Worm (Caenorhabditis elegans): ENCODE measurements around the gene cyp-33C12.

Gene cyp-33C12

DNA sequence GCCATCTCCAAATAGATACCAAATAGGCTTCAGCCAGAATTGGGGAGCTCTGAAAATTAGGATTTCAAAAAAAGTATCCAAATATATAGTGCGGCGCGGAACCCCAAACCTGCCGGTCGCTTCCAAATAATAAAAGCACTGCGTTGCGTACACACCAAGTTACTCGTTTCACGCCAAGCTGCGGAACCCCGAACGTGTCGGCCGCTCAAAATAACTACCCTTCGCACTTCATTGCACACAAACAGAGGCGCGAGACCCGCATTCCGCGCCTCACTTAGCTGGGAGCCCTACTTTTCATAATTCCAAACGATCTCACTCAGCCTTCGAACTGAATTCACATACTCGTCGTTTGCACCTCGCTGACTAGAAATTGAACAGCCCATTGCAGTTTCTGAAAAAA lies 4.6 kb downstream of the cyp-33C12 start:
- TF ChIP-seq drap-1 (GFP tag; optimal IDR thresholded peaks at IDR 0.05) (no peak), lin-13 (tag; optimal IDR thresholded peaks at IDR 0.05) (no peak), ces-1 (GFP tag; optimal IDR thresholded peaks at IDR 0.05) (no peak), ceh-43 (GFP tag; optimal IDR thresholded peaks at IDR 0.05) (no peak)

DNA sequence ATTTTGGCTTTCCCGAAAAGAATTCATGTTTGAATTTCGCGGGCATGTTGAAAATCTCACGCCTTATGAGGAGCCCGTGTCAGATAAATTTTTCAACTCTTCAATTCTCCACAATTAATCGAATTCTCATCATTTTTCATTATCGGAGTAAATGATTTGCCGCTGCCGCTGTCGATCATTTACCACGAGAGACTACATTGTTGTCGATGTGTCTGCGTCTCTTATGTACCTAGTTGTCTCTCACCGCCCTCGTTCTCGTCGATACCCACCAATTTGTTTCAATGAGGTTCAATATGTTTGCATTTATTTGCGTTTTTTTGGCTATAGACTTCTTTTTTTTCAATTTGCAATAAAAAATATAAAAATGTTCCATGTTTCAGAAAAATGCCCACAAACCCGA lies 12.1 kb downstream of the cyp-33C12 start, which contains the start of gene nhr-13:
TSS of gene nhr-13 (plus strand) at position 369 of the 400 bp plus-strand sequence.
- TF ChIP-seq blmp-1 (tag; optimal IDR thresholded peaks at IDR 0.05) (no peak), flh-1 (GFP tag; optimal IDR thresholded peaks at IDR 0.05) (no peak), snpc-4 (tag; optimal IDR thresholded peaks at IDR 0.05) (no peak), elt-1 (tag; optimal IDR thresholded peaks at IDR 0.05; ENCODE audit: borderline replicate concordance, insufficient read depth) (no peak), M03D4.4 (tag; optimal IDR thresholded peaks at IDR 0.05) (no peak), sem-2 (GFP tag; optimal IDR thresholded peaks at IDR 0.05) (no peak), lin-32 (GFP tag; optimal IDR thresholded peaks at IDR 0.05) (no peak), unc-62 (GFP tag; optimal IDR thresholded peaks at IDR 0.05) (no peak), nhr-2 (tag; optimal IDR thresholded peaks at IDR 0.05) (no peak), lsy-2 (tag; optimal IDR thresholded peaks at IDR 0.05) (no peak), ceh-43 (GFP tag; optimal IDR thresholded peaks at IDR 0.05) (no peak), ceh-39 (tag; optimal IDR thresholded peaks at IDR 0.05) (no peak), ceh-83 (GFP tag; optimal IDR thresholded peaks at IDR 0.05) (no peak), mab-5 (tag; optimal IDR thresholded peaks at IDR 0.05) (no peak)

DNA sequence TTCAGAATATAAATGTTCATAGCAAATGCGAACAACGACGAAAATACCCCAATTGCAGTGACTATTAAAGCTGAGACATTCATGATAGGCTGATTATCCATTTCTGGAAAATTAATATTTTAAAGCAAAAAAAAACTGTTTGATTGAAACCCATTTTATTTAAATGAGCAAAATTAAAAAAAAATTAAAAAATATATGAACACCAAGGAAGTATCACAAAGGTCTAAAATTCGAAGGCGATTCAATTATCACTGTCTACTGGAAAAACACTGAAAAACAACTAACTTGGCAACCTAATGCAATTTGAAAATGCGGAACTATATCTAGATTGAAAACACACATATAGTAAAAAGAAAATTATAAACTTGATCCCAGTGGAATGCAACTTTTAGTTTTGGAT lies 13.1 kb downstream of the cyp-33C12 start, which contains the start of gene srbc-42:
TSS of gene srbc-42 (minus strand) at position 101 of the 400 bp plus-strand sequence.
- TF ChIP-seq drap-1 (GFP tag; optimal IDR thresholded peaks at IDR 0.05), result no peak
- no peak for TF ChIP-seq ztf-11 (tag; optimal IDR thresholded peaks at IDR 0.05)
- TF ChIP-seq bed-3 (GFP tag; optimal IDR thresholded peaks at IDR 0.05), result no peak
- no peak for TF ChIP-seq ceh-83 (GFP tag; optimal IDR thresholded peaks at IDR 0.05)
- TF ChIP-seq unc-120 (tag; optimal IDR thresholded peaks at IDR 0.05; ENCODE audit: poor library complexity, severe bottlenecking), result no peak
- TF ChIP-seq snpc-4 (tag; optimal IDR thresholded peaks at IDR 0.05), result no peak

DNA sequence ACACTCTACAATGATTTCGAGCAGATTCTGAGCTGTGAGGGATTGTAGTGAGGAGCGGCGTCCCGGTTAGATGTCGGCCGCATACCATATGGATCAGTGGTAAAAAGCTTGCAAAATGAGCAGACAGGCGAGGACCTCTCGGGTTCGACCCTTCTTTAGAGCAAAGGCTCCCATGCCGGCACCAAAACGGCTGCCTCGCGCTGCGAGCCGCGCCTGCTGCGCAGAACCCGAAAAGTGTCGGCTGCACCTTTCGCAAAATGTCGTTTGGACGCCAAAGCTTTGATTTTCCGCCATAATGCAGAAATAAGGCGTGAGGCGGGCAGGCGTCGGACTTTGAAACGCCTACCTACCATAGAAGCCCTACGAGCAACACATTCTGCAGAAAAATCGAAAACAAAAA lies 13.8 kb downstream of the cyp-33C12 start:
- TF ChIP-seq cnd-1 (tag; optimal IDR thresholded peaks at IDR 0.05) (no peak), pha-4 (tag; optimal IDR thresholded peaks at IDR 0.05) (no peak), elt-3 (tag; optimal IDR thresholded peaks at IDR 0.05) (no peak), hlh-1 (tag; optimal IDR thresholded peaks at IDR 0.05) (no peak), sem-2 (GFP tag; optimal IDR thresholded peaks at IDR 0.05) (no peak), ces-1 (GFP tag; optimal IDR thresholded peaks at IDR 0.05) (no peak), ham-2 (GFP tag; optimal IDR thresholded peaks at IDR 0.05) (no peak), unc-62 (GFP tag; optimal IDR thresholded peaks at IDR 0.05) (no peak), ztf-11 (tag; optimal IDR thresholded peaks at IDR 0.05) (no peak), drap-1 (GFP tag; optimal IDR thresholded peaks at IDR 0.05) (no peak)

DNA sequence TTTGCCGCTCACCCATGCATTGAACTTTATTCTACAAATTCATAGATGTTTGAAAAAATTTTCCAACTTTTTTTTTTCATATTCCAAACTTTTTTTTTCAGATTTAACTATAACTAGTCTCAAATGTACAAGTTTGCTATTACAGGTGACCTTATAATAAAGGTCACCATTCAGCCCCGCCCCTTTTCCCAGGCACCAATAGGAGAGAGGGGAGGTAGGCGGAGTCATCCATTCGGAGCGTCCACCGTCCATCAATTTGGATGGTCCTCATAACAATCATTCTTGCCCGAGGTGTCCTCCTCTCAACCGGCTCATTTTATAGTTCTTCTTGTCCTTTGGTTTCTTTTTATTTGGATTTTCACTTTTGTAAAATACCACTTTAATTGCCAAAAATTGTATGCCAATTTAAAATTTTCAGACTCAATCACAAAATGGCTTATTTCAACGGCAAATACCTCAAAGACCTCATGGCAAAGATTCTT lies 16.3 kb downstream of the cyp-33C12 start, which contains the start of gene Y5H2B.3:
TSS of gene Y5H2B.3 (plus strand) at position 432 of the 482 bp plus-strand sequence.
- TF ChIP-seq nhr-76 (tag; optimal IDR thresholded peaks at IDR 0.05), result no peak
- TF ChIP-seq lsy-2 (tag; optimal IDR thresholded peaks at IDR 0.05), result no peak
- no peak for TF ChIP-seq snpc-4 (tag; optimal IDR thresholded peaks at IDR 0.05)
- no peak for TF ChIP-seq sptf-1 (tag; optimal IDR thresholded peaks at IDR 0.05)
- no peak for TF ChIP-seq sem-2 (GFP tag; optimal IDR thresholded peaks at IDR 0.05)
- no peak for TF ChIP-seq ztf-11 (tag; optimal IDR thresholded peaks at IDR 0.05)
- no peak for TF ChIP-seq unc-62 (GFP tag; optimal IDR thresholded peaks at IDR 0.05)
- no peak for TF ChIP-seq blmp-1 (tag; optimal IDR thresholded peaks at IDR 0.05)
- TF ChIP-seq tbx-8 (GFP tag; optimal IDR thresholded peaks at IDR 0.05), result no peak
- no peak for TF ChIP-seq cnd-1 (tag; optimal IDR thresholded peaks at IDR 0.05)

DNA sequence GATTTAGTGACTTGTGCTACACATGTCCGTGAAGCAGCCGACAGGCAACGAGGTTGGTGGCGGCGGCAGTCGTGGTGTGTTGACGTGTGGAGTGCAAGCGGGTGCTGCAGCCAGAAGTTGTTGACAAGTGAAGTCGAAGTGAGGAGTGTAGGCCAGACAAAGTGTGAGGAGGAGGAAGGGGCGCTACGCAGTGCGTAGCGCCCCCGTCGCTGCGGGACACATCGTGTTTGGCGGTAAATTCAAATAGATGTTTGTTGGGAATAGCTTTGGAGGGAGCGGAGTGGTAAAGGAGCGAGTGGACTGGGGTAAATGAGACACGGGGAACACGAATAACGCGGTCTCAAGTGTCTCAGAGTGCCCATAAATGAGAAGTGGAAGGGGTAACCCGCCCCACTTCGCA lies 18.7 kb downstream of the cyp-33C12 start:
- TF ChIP-seq elt-3 (tag; optimal IDR thresholded peaks at IDR 0.05) (no peak), mep-1 (tag; optimal IDR thresholded peaks at IDR 0.05) (no peak), sptf-1 (tag; optimal IDR thresholded peaks at IDR 0.05) (no peak), nhr-28 (tag; optimal IDR thresholded peaks at IDR 0.05) (no peak), ceh-43 (GFP tag; optimal IDR thresholded peaks at IDR 0.05) (no peak), pha-4 (tag; optimal IDR thresholded peaks at IDR 0.05) (no peak), lin-13 (tag; optimal IDR thresholded peaks at IDR 0.05) (no peak), unc-62 (GFP tag; optimal IDR thresholded peaks at IDR 0.05) (no peak), tbx-8 (GFP tag; optimal IDR thresholded peaks at IDR 0.05) (no peak), flh-1 (GFP tag; optimal IDR thresholded peaks at IDR 0.05) (no peak), nhr-76 (tag; optimal IDR thresholded peaks at IDR 0.05) (no peak), snpc-4 (tag; optimal IDR thresholded peaks at IDR 0.05) (no peak), ceh-83 (GFP tag; optimal IDR thresholded peaks at IDR 0.05) (no peak), sem-2 (GFP tag; optimal IDR thresholded peaks at IDR 0.05) (no peak), elt-1 (tag; optimal IDR thresholded peaks at IDR 0.05; ENCODE audit: borderline replicate concordance, insufficient read depth) (no peak), ces-1 (GFP tag; optimal IDR thresholded peaks at IDR 0.05) (no peak), ztf-11 (tag; optimal IDR thresholded peaks at IDR 0.05) (no peak), mls-2 (tag; optimal IDR thresholded peaks at IDR 0.05) (no peak), lsy-2 (tag; optimal IDR thresholded peaks at IDR 0.05) (no peak)

All from whole organism, mixed stage, embryonic.